Worm (Caenorhabditis elegans): Measurements from ENCODE around the gene F41C3.8.

DNA sequence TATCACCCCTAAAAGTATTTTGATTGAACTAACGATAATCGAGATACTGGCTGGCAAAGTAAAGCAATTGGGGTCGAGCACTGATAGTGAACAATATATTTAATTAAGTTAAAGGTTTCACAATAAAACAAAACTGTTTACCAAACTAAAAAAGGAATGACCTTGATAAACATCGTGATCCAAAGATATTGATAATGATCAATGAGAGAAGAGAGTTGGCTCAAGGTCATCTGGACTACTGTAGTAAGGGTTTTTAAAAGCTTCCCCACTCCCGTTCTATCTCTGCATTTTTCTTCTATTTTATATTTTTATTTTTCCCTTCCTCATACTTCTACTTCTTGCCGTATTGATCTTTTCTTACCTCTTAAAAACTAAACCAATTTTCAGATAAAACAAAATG is 33.7 kb downstream of the F41C3.8 start, which contains the start of gene F41C3.2:
- no peak for TF ChIP-seq W03F9.2 (tag; optimal IDR thresholded peaks at IDR 0.05)
- TF ChIP-seq him-1 (tag; optimal IDR thresholded peaks at IDR 0.05), result no peak
- no peak for TF ChIP-seq dao-5 (tag; optimal IDR thresholded peaks at IDR 0.05)
